Worm (Caenorhabditis elegans): ENCODE measurements around the gene C02B4.3.
A peak's percentile ranks its signal among the peaks of the same experiment; 100 is the strongest.

The C02B4.3 gene

ce11 chrX:12663537-12663936, 3.9 kb upstream of the C02B4.3 start, which contains the start of gene nlp-76 (continued):
- no peak for TF ChIP-seq pag-3 (tag; optimal IDR thresholded peaks at IDR 0.05; ENCODE audit: borderline replicate concordance, insufficient read depth)
- peak; percentile 1 for TF ChIP-seq lin-14 (GFP tag; optimal IDR thresholded peaks at IDR 0.05)
- no peak for TF ChIP-seq ztf-11 (tag; optimal IDR thresholded peaks at IDR 0.05)
- TF ChIP-seq nhr-85 (tag), result no peak
- no peak for TF ChIP-seq C34B4.2 (tag; optimal IDR thresholded peaks at IDR 0.05)
- TF ChIP-seq nhr-12 (tag; optimal IDR thresholded peaks at IDR 0.05), result no peak
- no peak for TF ChIP-seq xbp-1 (tag; optimal IDR thresholded peaks at IDR 0.05)
- peak in 1 of 2 experiments; percentile 71 for TF ChIP-seq lin-35 (GFP tag; optimal IDR thresholded peaks at IDR 0.05)
- TF ChIP-seq elt-3 (tag; optimal IDR thresholded peaks at IDR 0.05), result peak in 1 of 6 experiments; percentile 1
- TF ChIP-seq lin-15B (tag; optimal IDR thresholded peaks at IDR 0.05), result no peak
- no peak for TF ChIP-seq unc-62 (GFP tag; optimal IDR thresholded peaks at IDR 0.05)
- peak; percentile 53 for TF ChIP-seq nhr-71 (tag; optimal IDR thresholded peaks at IDR 0.05)
- TF ChIP-seq mdl-1 (tag; optimal IDR thresholded peaks at IDR 0.05), result peak in 1 of 2 experiments; percentile 38
- TF ChIP-seq fkh-10 (GFP tag; optimal IDR thresholded peaks at IDR 0.05), result no peak
- no peak for TF ChIP-seq lin-39 (tag; optimal IDR thresholded peaks at IDR 0.05)
- no peak for TF ChIP-seq sptf-1 (tag; optimal IDR thresholded peaks at IDR 0.05)
- TF ChIP-seq efl-3 (GFP tag; optimal IDR thresholded peaks at IDR 0.05), result no peak
- TF ChIP-seq nhr-84 (tag; optimal IDR thresholded peaks at IDR 0.05), result no peak
- peak; percentile 14 for TF ChIP-seq nhr-20 (tag; optimal IDR thresholded peaks at IDR 0.05)
- TF ChIP-seq nhr-47 (tag; optimal IDR thresholded peaks at IDR 0.05), result peak; percentile 62
- TF ChIP-seq egl-13 (tag; optimal IDR thresholded peaks at IDR 0.05), result no peak
- TF ChIP-seq swsn-7 (tag; optimal IDR thresholded peaks at IDR 0.05), result no peak
- TF ChIP-seq tbx-2 (tag; optimal IDR thresholded peaks at IDR 0.05), result no peak
- no peak for TF ChIP-seq mef-2 (tag; optimal IDR thresholded peaks at IDR 0.05)
- TF ChIP-seq grh-1 (GFP tag; IDR thresholded peaks at IDR 0.05), result no peak
- TF ChIP-seq fkh-8 (tag; optimal IDR thresholded peaks at IDR 0.05), result peak; percentile 49
- no peak for TF ChIP-seq skn-1 (tag; optimal IDR thresholded peaks at IDR 0.05)
- TF ChIP-seq snu-23 (GFP tag; optimal IDR thresholded peaks at IDR 0.05), result no peak
- no peak for TF ChIP-seq ets-5 (GFP tag; IDR thresholded peaks at IDR 0.05)
- TF ChIP-seq egl-27 (tag; optimal IDR thresholded peaks at IDR 0.05), result no peak
- no peak for TF ChIP-seq C16A3.4 (tag; optimal IDR thresholded peaks at IDR 0.05)
- TF ChIP-seq ceh-82 (tag; optimal IDR thresholded peaks at IDR 0.05), result no peak
- no peak for TF ChIP-seq sox-4 (tag; optimal IDR thresholded peaks at IDR 0.05)
- TF ChIP-seq nhr-90 (tag; optimal IDR thresholded peaks at IDR 0.05; ENCODE audit: poor library complexity), result peak; percentile 7

DNA sequence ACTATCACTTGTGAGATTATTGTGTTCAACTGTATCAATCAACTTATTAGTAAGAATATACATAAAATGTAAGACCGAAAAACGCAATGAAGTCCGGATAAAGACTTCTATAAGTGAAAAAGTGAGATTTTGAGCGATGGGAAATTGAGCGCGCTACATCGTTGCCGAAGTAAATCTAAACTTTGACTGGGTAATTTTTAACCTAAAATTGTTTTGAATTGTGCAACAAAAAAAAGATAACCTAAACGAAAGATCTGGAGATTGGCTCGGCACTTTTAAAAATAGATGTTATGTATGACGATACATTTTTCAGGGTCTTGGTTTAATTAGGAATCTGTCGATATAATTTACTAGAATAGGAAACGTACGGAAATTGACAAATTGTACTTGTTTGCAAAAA, 3.5 kb upstream of the C02B4.3 start:
- TF ChIP-seq C16A3.4 (tag; optimal IDR thresholded peaks at IDR 0.05) (peak; percentile 25), nhr-90 (tag; optimal IDR thresholded peaks at IDR 0.05; ENCODE audit: poor library complexity) (peak; percentile 10), sox-4 (tag; optimal IDR thresholded peaks at IDR 0.05) (no peak), hlh-17 (GFP tag; optimal IDR thresholded peaks at IDR 0.05; ENCODE audit: borderline replicate concordance) (no peak)

DNA sequence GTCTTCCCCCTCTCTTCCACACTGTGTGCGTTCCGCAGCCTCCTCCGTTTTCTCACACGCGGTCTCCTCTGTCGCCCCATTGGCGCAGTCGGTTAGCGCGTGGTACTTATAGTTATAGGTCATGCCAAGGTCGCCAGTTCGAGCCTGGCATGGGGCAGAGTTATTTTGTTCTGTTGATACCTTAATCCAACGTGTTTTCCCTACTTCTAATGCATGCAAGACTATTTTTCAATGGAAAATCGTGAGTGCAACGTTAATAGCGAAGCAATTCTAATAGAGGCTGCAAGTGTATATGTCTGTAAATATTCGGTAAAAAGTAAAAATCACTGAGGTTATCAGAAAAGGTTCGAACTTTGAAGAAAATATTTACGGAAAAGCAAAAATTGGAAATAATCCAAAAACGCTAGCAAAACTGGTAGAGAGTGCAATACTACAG, 1.5 kb upstream of the C02B4.3 start:
- TF ChIP-seq dsc-1 (tag; optimal IDR thresholded peaks at IDR 0.05) (peak; percentile 47), nhr-19 (GFP tag; conservative IDR thresholded peaks at IDR 0.05) (peak; percentile 50), nhr-77 (tag; optimal IDR thresholded peaks at IDR 0.05) (peak; percentile 48), elt-2 (tag; optimal IDR thresholded peaks at IDR 0.05) (peak; percentile 36), ceh-82 (tag; optimal IDR thresholded peaks at IDR 0.05) (peak in 1 of 3 experiments; percentile 61), fkh-8 (tag; optimal IDR thresholded peaks at IDR 0.05) (no peak), efl-3 (GFP tag; optimal IDR thresholded peaks at IDR 0.05) (no peak), blmp-1 (tag; optimal IDR thresholded peaks at IDR 0.05) (peak; percentile 23), ets-5 (GFP tag; IDR thresholded peaks at IDR 0.05) (no peak), lin-13 (GFP tag; optimal IDR thresholded peaks at IDR 0.05) (peak; percentile 52), skn-1 (tag; optimal IDR thresholded peaks at IDR 0.05) (peak; percentile 39), unc-130 (tag; optimal IDR thresholded peaks at IDR 0.05) (peak; percentile 13), rnt-1 (tag; optimal IDR thresholded peaks at IDR 0.05) (peak; percentile 71), ztf-4 (tag; optimal IDR thresholded peaks at IDR 0.05) (peak; percentile 7), snu-23 (GFP tag; optimal IDR thresholded peaks at IDR 0.05) (peak; percentile 69), lin-39 (tag; optimal IDR thresholded peaks at IDR 0.05) (no peak), nhr-90 (tag; optimal IDR thresholded peaks at IDR 0.05; ENCODE audit: poor library complexity) (peak; percentile 77), lin-35 (GFP tag; optimal IDR thresholded peaks at IDR 0.05) (peak in 1 of 2 experiments; percentile 73), lir-3 (tag; optimal IDR thresholded peaks at IDR 0.05; ENCODE audit: poor library complexity) (peak; percentile 38), pqm-1 (tag; optimal IDR thresholded peaks at IDR 0.05) (no peak), unc-62 (GFP tag; optimal IDR thresholded peaks at IDR 0.05) (no peak), nhr-20 (tag; optimal IDR thresholded peaks at IDR 0.05) (peak; percentile 75), lsy-2 (tag; optimal IDR thresholded peaks at IDR 0.05) (peak in 1 of 2 experiments; percentile 49), hlh-17 (GFP tag; optimal IDR thresholded peaks at IDR 0.05; ENCODE audit: borderline replicate concordance) (no peak), nhr-71 (tag; optimal IDR thresholded peaks at IDR 0.05) (peak; percentile 61), nhr-85 (tag) (peak; percentile 65), egl-13 (tag; optimal IDR thresholded peaks at IDR 0.05) (peak; percentile 9)
